Fruit fly (Drosophila melanogaster) whole organism, adult: ENCODE measurements around the gene cbt.
"Not testable (repeated sequence)": the region's sequence is repeated elsewhere in the genome, so short reads cannot be mapped to it uniquely, and the experiment has no call there.

Experiments used
- CG11617 ChIP-seq: fragments of 200-800 bp; sonication (Bioruptor generic); optimal IDR thresholded peaks from 2 replicates; lab custom pipeline; 2017; ENCODE audit warnings: mild to moderate bottlenecking, missing biosample characterization, missing genetic modification reagents, missing genetic modification characterization
- CG12768 ChIP-seq: fragments of 200-800 bp; sonication (Bioruptor generic); optimal IDR thresholded peaks from 2 replicates; lab custom pipeline; 2017; ENCODE audit warnings: missing biosample characterization, missing genetic modification characterization, mild to moderate bottlenecking, moderate library complexity, missing genetic modification reagents
- CG14711 ChIP-seq: fragments of 200-800 bp; sonication (Bioruptor generic); optimal IDR thresholded peaks from 2 replicates; lab custom pipeline; 2018; ENCODE audit warnings: missing biosample characterization, mild to moderate bottlenecking, missing genetic modification characterization, moderate library complexity
- CG1620 ChIP-seq: fragments of 200-800 bp; sonication (Bioruptor generic); optimal IDR thresholded peaks from 2 replicates; lab custom pipeline; 2016; ENCODE audit warnings: missing biosample characterization, missing genetic modification characterization
- CG33017 ChIP-seq: fragments of 200-800 bp; sonication (Bioruptor generic); optimal IDR thresholded peaks from 2 replicates; lab custom pipeline; 2018; ENCODE audit warnings: missing biosample characterization, mild to moderate bottlenecking, missing genetic modification characterization, moderate library complexity
- CG5204 ChIP-seq: fragments of 200-800 bp; sonication (Bioruptor generic); optimal IDR thresholded peaks from 2 replicates; lab custom pipeline; 2016; ENCODE audit warnings: missing biosample characterization, missing genetic modification characterization
- CG7045 ChIP-seq: fragments of 200-800 bp; sonication (Bioruptor generic); optimal IDR thresholded peaks from 2 replicates; lab custom pipeline; 2017; ENCODE audit warnings: missing biosample characterization, mild to moderate bottlenecking, missing genetic modification characterization
- CG7101 ChIP-seq: fragments of 200-800 bp; sonication (Bioruptor generic); optimal IDR thresholded peaks from 2 replicates; lab custom pipeline; 2018; ENCODE audit warnings: missing biosample characterization, mild to moderate bottlenecking, missing genetic modification characterization, moderate library complexity
- Clk ChIP-seq: fragments of 200-800 bp; sonication (Bioruptor generic); optimal IDR thresholded peaks from 2 replicates; lab custom pipeline; 2017; ENCODE audit warnings: missing biosample characterization, missing genetic modification characterization
- Crg-1 ChIP-seq: fragments of 200-800 bp; sonication (Bioruptor generic); optimal IDR thresholded peaks from 2 replicates; lab custom pipeline; 2016; ENCODE audit warnings: missing biosample characterization, missing genetic modification characterization
- Hr96 ChIP-seq: fragments of 200-800 bp; sonication (Bioruptor generic); optimal IDR thresholded peaks from 2 replicates; lab custom pipeline; 2016; ENCODE audit warnings: missing biosample characterization, missing genetic modification characterization
- Mnt ChIP-seq: fragments of 200-800 bp; sonication (Bioruptor generic); optimal IDR thresholded peaks from 2 replicates; lab custom pipeline; 2016; ENCODE audit warnings: missing biosample characterization, mild to moderate bottlenecking, missing genetic modification characterization
- bab1 ChIP-seq: fragments of 200-800 bp; sonication (Bioruptor generic); optimal IDR thresholded peaks from 3 replicates; lab custom pipeline; 2019; ENCODE audit warnings: missing biosample characterization, mild to moderate bottlenecking, missing genetic modification characterization, moderate library complexity
- cic ChIP-seq: fragments of 200-800 bp; sonication (Bioruptor generic); optimal IDR thresholded peaks from 2 replicates; lab custom pipeline; 2017; ENCODE audit warnings: missing biosample characterization, mild to moderate bottlenecking, missing genetic modification characterization, moderate library complexity
- cnc ChIP-seq, 2 experiments: fragments of >200 bp; optimal IDR thresholded peaks; 2 replicates each; lab custom pipeline; 2017
- kay ChIP-seq: fragments of 200-800 bp; sonication (Bioruptor generic); peaks from one replicate; lab custom pipeline; 2016; ENCODE audit warnings: missing biosample characterization, missing genetic modification characterization, borderline replicate concordance
- ovo ChIP-seq: fragments of 200-800 bp; sonication (Bioruptor generic); optimal IDR thresholded peaks from 2 replicates; lab custom pipeline; 2016; ENCODE audit warnings: missing biosample characterization, missing genetic modification characterization
- pad ChIP-seq: fragments of 200-800 bp; sonication (Bioruptor generic); optimal IDR thresholded peaks from 3 replicates; lab custom pipeline; 2017; ENCODE audit warnings: missing biosample characterization, missing genetic modification characterization, mild to moderate bottlenecking, moderate library complexity, missing genetic modification reagents
- tj ChIP-seq: fragments of 200-800 bp; sonication (Bioruptor generic); optimal IDR thresholded peaks from 3 replicates; lab custom pipeline; 2017; ENCODE audit warnings: missing biosample characterization, mild to moderate bottlenecking, missing genetic modification characterization, moderate library complexity
- toe ChIP-seq: fragments of 200-800 bp; sonication (Bioruptor generic); optimal IDR thresholded peaks from 2 replicates; lab custom pipeline; 2016; ENCODE audit warnings: missing biosample characterization, missing genetic modification characterization

cbt gene

dm6 chr2L:469912-470311, 9.6 kb downstream of the cbt start:
- TF ChIP-seq ovo (GFP tag; lab: Kevin White, UChicago) (no peak), kay (GFP tag; lab: Kevin White, UChicago) (peak; percentile 28)

dm6 chr2L:468745-469358, 10.6 kb downstream of the cbt start:
- TF ChIP-seq CG12768 (GFP tag; lab: Kevin White, UChicago) (peak; percentile 65), tj (GFP tag; lab: Kevin White, UChicago) (peak; percentile 60), cnc (optimal IDR thresholded peaks at IDR 0.05; lab: Kevin White, UChicago) (no peak), cic (peak; percentile 84), Clk (no peak), Hr96 (GFP tag; lab: Kevin White, UChicago) (peak; percentile 32), ovo (GFP tag; lab: Kevin White, UChicago) (no peak), toe (GFP tag; lab: Kevin White, UChicago) (no peak), CG1620 (no peak), CG33017 (peak; percentile 63), CG11617 (GFP tag; lab: Kevin White, UChicago) (peak; percentile 50), pad (GFP tag; lab: Kevin White, UChicago) (peak; percentile 14), kay (GFP tag; lab: Kevin White, UChicago) (peak; percentile 89), CG14711 (peak; percentile 74), CG7045 (peak; percentile 18), CG5204 (GFP tag; lab: Kevin White, UChicago) (peak; percentile 48), CG7101 (tag; lab: Kevin White, UChicago) (peak; percentile 68)

dm6 chr2L:467683-468082, 11.8 kb downstream of the cbt start:
- no peak for TF ChIP-seq tj (GFP tag; lab: Kevin White, UChicago)
- TF ChIP-seq Clk = no peak

dm6 chr2L:455738-456137, 23.8 kb downstream of the cbt start:
- TF ChIP-seq cnc (optimal IDR thresholded peaks at IDR 0.05; lab: Kevin White, UChicago) = no peak
- TF ChIP-seq Mnt = no peak
- no peak for TF ChIP-seq cic
- no peak for TF ChIP-seq ovo (GFP tag; lab: Kevin White, UChicago)
- no peak for TF ChIP-seq CG7101 (tag; lab: Kevin White, UChicago)
- TF ChIP-seq bab1 (GFP tag; lab: Kevin White, UChicago) = no peak
- no peak for TF ChIP-seq pad (GFP tag; lab: Kevin White, UChicago)
- TF ChIP-seq kay (GFP tag; lab: Kevin White, UChicago) = no peak
- no peak for TF ChIP-seq CG33017
- no peak for TF ChIP-seq CG12768 (GFP tag; lab: Kevin White, UChicago)
- TF ChIP-seq CG7045 = no peak
- no peak for TF ChIP-seq toe (GFP tag; lab: Kevin White, UChicago)
- TF ChIP-seq Hr96 (GFP tag; lab: Kevin White, UChicago) = no peak
- TF ChIP-seq Crg-1 (GFP tag; lab: Kevin White, UChicago) = no peak
- TF ChIP-seq tj (GFP tag; lab: Kevin White, UChicago) = no peak

- not testable (repeated sequence) for TF ChIP-seq CG1620; kay (GFP tag; lab: Kevin White, UChicago); Mnt
These were observed 24.2 kb downstream of the cbt start, which contains the start of gene CG4133 for dm6 chr2L:455274-455673. Gene CG4133, plus strand, starts transcription at chr2L:455531.

dm6 chr2L:452872-453271, 26.6 kb downstream of the cbt start, which contains the start of the genes crq and shv:
Gene crq, minus strand, starts transcription at chr2L:453024.
Gene shv, plus strand, starts transcription at chr2L:453108.
- TF ChIP-seq CG5204 (GFP tag; lab: Kevin White, UChicago) (no peak), CG14711 (peak; percentile 99), CG12768 (GFP tag; lab: Kevin White, UChicago) (no peak), pad (GFP tag; lab: Kevin White, UChicago) (peak; percentile 38), tj (GFP tag; lab: Kevin White, UChicago) (peak; percentile 74), kay (GFP tag; lab: Kevin White, UChicago) (no peak), CG7101 (tag; lab: Kevin White, UChicago) (no peak), bab1 (GFP tag; lab: Kevin White, UChicago) (peak; percentile 63), cic (peak; percentile 42)

dm6 chr2L:451705-452472, 27.6 kb downstream of the cbt start:
- peak; percentile 3 for TF ChIP-seq Mnt
- no peak for TF ChIP-seq Clk
- TF ChIP-seq CG14711 = peak; percentile 16
- TF ChIP-seq CG7101 (tag; lab: Kevin White, UChicago) = no peak
